Fruit fly (Drosophila melanogaster) whole organism, pupa: ENCODE data around the gene CG13284.

Experiments used
- CG10348 ChIP-seq: fragments of 200-800 bp; sonication (Bioruptor generic); IDR thresholded peaks from 2 replicates; pipeline ENCODE4 v1.3.6; 2022; ENCODE audit warnings: missing biosample characterization, missing genetic modification characterization
- CG12605 ChIP-seq: fragments of 200-800 bp; sonication (Bioruptor generic); IDR thresholded peaks from 2 replicates; pipeline ENCODE4 v1.3.6; 2022; ENCODE audit warnings: missing biosample characterization, missing genetic modification characterization
- CG13204 ChIP-seq: fragments of 200-800 bp; sonication (Bioruptor generic); optimal IDR thresholded peaks from 2 replicates; lab custom pipeline; 2018; ENCODE audit warnings: missing biosample characterization, mild to moderate bottlenecking, missing genetic modification characterization, moderate library complexity
- CG14655 ChIP-seq: fragments of 200-800 bp; sonication (Bioruptor generic); optimal IDR thresholded peaks from 3 replicates; lab custom pipeline; 2017; ENCODE audit warnings: mild to moderate bottlenecking, missing biosample characterization, missing genetic modification reagents, missing genetic modification characterization
- CG15710 ChIP-seq: fragments of 200-800 bp; sonication (Bioruptor generic); optimal IDR thresholded peaks from 2 replicates; lab custom pipeline; 2018; ENCODE audit warnings: missing biosample characterization, mild to moderate bottlenecking, missing genetic modification characterization, moderate library complexity
- CG17806 ChIP-seq: fragments of 200-800 bp; sonication (Bioruptor generic); optimal IDR thresholded peaks from 2 replicates; lab custom pipeline; 2018; ENCODE audit warnings: missing biosample characterization, mild to moderate bottlenecking, missing genetic modification characterization, moderate library complexity
- CG32121 ChIP-seq: fragments of 200-800 bp; sonication (Bioruptor generic); IDR thresholded peaks from 2 replicates; pipeline ENCODE4 v1.3.6; 2022; ENCODE audit warnings: missing biosample characterization, missing genetic modification characterization
- CG34367 ChIP-seq: fragments of 200-800 bp; sonication (Bioruptor generic); optimal IDR thresholded peaks from 2 replicates; lab custom pipeline; 2018; ENCODE audit warnings: missing biosample characterization, mild to moderate bottlenecking, missing genetic modification characterization
- CG4496 ChIP-seq: fragments of 200-800 bp; sonication (Bioruptor generic); IDR thresholded peaks from 3 replicates; pipeline ENCODE4 v1.3.6; 2022; ENCODE audit warnings: missing biosample characterization, missing genetic modification characterization
- CG8159 ChIP-seq: fragments of 200-800 bp; sonication (Bioruptor generic); optimal IDR thresholded peaks from 3 replicates; lab custom pipeline; 2018; ENCODE audit warnings: missing biosample characterization, mild to moderate bottlenecking, missing genetic modification characterization, moderate library complexity
- CG8301 ChIP-seq: fragments of 200-800 bp; sonication (Bioruptor generic); optimal IDR thresholded peaks from 2 replicates; lab custom pipeline; 2018; ENCODE audit warnings: missing biosample characterization, mild to moderate bottlenecking, missing genetic modification characterization
- CG9948 ChIP-seq: fragments of 200-800 bp; sonication (Bioruptor generic); optimal IDR thresholded peaks from 2 replicates; lab custom pipeline; 2018; ENCODE audit warnings: missing biosample characterization, mild to moderate bottlenecking, missing genetic modification characterization, moderate library complexity
- D1 ChIP-seq: fragments of 200-800 bp; sonication (Bioruptor generic); optimal IDR thresholded peaks from 2 replicates; lab custom pipeline; 2018; ENCODE audit warnings: missing biosample characterization, mild to moderate bottlenecking, missing genetic modification characterization, moderate library complexity
- EcR ChIP-seq: fragments of 200-800 bp; sonication (Bioruptor generic); optimal IDR thresholded peaks from 3 replicates; lab custom pipeline; 2019; ENCODE audit warnings: missing biosample characterization, missing genetic modification characterization, mild to moderate bottlenecking, moderate library complexity, missing genetic modification reagents
- Ets98B ChIP-seq: fragments of 200-800 bp; sonication (Bioruptor generic); IDR thresholded peaks from 2 replicates; pipeline ENCODE4 v1.3.6; 2022; ENCODE audit warnings: missing biosample characterization, missing genetic modification characterization
- Pif1A ChIP-seq: fragments of 200-800 bp; sonication (Bioruptor generic); optimal IDR thresholded peaks from 3 replicates; lab custom pipeline; 2016; ENCODE audit warnings: missing biosample characterization, missing genetic modification characterization
- Pif1B ChIP-seq: fragments of 200-800 bp; sonication (Bioruptor generic); optimal IDR thresholded peaks from 3 replicates; lab custom pipeline; 2016; ENCODE audit warnings: missing biosample characterization, missing genetic modification characterization
- Snoo ChIP-seq: fragments of 200-800 bp; sonication (Bioruptor generic); optimal IDR thresholded peaks from 3 replicates; lab custom pipeline; 2017; ENCODE audit warnings: missing biosample characterization, mild to moderate bottlenecking, missing genetic modification characterization, inconsistent platforms
- fd96Ca ChIP-seq: fragments of 200-800 bp; sonication (Bioruptor generic); IDR thresholded peaks from 3 replicates; pipeline ENCODE4 v1.3.6; 2022; ENCODE audit warnings: missing biosample characterization, missing genetic modification characterization
- gl ChIP-seq: fragments of 200-800 bp; sonication (Bioruptor generic); optimal IDR thresholded peaks from 2 replicates; lab custom pipeline; 2018; ENCODE audit warnings: missing biosample characterization, mild to moderate bottlenecking, missing genetic modification characterization
- rn ChIP-seq: fragments of 200-800 bp; sonication (Bioruptor generic); IDR thresholded peaks from 2 replicates; pipeline ENCODE4 v1.3.6; 2022; ENCODE audit warnings: missing biosample characterization, missing genetic modification characterization

Gene CG13284

DNA sequence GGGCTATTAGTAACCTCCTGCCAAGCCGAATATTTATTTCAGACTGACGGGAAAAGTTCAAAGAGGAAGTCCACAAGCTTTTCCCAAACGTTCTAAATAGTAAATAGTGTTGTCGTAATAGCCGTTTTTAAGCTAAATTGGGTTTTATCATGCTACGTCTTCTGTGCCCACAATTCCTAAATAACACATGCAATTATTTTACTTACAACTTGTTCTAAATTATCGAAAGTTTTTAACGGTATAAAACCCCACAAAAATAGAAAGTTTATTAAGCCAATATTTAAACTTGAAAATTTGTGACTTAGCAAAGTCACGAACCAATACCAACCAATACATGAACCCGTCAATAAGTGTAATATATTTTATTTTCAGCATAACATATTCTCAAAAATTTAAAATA, at the start of gene CG13284:
CG13284 (minus strand) TSS at position 47 of the 400 bp plus-strand sequence.
- no peak for TF ChIP-seq CG8301 (tag; lab: Kevin White, UChicago)
- TF ChIP-seq Ets98B = no peak
- no peak for TF ChIP-seq CG17806
- no peak for TF ChIP-seq CG34367 (tag; lab: Kevin White, UChicago)
- no peak for TF ChIP-seq CG12605 (GFP tag; lab: Robert Waterston, UW)
- TF ChIP-seq rn = no peak
- no peak for TF ChIP-seq D1
- TF ChIP-seq CG10348 (GFP tag; lab: Robert Waterston, UW) = no peak
- TF ChIP-seq Snoo = no peak
- no peak for TF ChIP-seq gl (tag; lab: Kevin White, UChicago)
- no peak for TF ChIP-seq Pif1B (GFP tag; lab: Kevin White, UChicago)
- TF ChIP-seq EcR (GFP tag; lab: Kevin White, UChicago) = no peak
- no peak for TF ChIP-seq fd96Ca
- TF ChIP-seq CG14655 (GFP tag; lab: Kevin White, UChicago) = no peak
- no peak for TF ChIP-seq Pif1A (GFP tag; lab: Kevin White, UChicago)
- TF ChIP-seq CG32121 (GFP tag; lab: Robert Waterston, UW) = no peak
- no peak for TF ChIP-seq CG15710 (tag; lab: Kevin White, UChicago)
- no peak for TF ChIP-seq CG9948 (tag; lab: Kevin White, UChicago)
- TF ChIP-seq, all 21 proteins: peak for 0

DNA sequence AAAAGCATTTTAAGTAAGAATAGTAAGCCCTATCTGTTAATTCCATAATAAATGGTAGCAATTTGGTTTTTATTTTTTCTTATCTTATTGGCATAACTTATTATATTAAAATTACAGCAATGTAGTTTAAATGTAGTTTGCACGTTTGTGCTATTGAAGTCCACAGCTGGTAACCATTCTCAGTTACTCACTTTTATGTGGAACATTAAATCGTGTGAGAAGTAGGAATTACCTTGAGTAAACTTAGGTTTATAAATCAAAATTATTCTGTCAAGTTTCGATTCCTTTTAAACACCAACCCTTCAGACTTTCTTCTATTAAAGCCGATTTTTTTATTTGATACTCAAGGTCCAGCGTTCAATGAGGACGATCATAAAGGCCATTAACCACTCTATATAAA, 41.1 kb upstream of the CG13284 start, which contains the start of gene CG42556:
CG42556 (plus strand) TSS at position 301 of the 400 bp plus-strand sequence.
- TF ChIP-seq CG10348 (GFP tag; lab: Robert Waterston, UW) = no peak

DNA sequence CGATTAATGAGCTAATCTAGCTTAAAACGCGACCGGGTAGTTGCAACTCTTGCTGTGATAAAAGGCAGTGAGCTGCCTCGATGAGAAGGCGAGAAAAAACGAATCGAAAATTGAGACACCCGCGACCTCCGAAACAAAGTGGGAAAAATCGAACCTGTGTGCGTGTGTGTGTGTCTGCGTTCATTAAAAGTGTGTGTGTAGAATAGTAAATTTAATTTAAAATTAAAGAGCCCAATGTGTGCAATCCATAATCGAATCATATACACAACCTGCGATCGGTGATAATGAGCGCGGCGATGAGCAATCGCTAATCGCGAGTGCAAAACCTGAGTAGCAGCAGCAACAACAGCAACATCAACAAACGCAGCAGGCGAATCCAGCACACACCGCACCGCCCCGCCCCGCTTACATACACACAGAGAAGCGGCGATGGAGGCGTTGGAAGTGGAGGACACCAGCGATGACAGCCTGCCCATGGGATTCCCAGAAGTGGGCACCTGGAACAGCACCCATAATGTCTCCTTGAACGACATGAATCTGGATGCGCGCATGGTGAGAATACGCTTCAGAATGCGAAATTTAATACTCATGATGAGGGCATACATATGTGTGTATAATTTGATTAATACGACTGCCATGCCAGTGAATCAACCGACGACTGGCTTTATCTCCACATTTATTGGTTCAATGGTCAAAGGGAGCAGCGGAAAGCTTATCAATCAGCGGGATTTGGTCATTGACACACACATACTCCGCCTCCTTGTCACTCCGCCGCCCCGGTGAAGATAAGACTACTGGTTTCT, 40.3 kb upstream of the CG13284 start:
- TF ChIP-seq gl (tag; lab: Kevin White, UChicago) = no peak
- TF ChIP-seq CG14655 (GFP tag; lab: Kevin White, UChicago) = no peak
- no peak for TF ChIP-seq Ets98B
- no peak for TF ChIP-seq fd96Ca
- TF ChIP-seq CG10348 (GFP tag; lab: Robert Waterston, UW) = 0 out of 2 replicates have a peak, but pooled peaks have one; percentile 19
- no peak for TF ChIP-seq CG17806
- peak; percentile 93 for TF ChIP-seq EcR (GFP tag; lab: Kevin White, UChicago)
- no peak for TF ChIP-seq Pif1A (GFP tag; lab: Kevin White, UChicago)
- peak; percentile 28; the same call in 1 of the 3 replicates for TF ChIP-seq CG4496 (GFP tag; lab: Robert Waterston, UW)
- TF ChIP-seq Snoo = no peak
- peak; percentile 51; the same call in 1 of the 2 replicates for TF ChIP-seq CG32121 (GFP tag; lab: Robert Waterston, UW)
- TF ChIP-seq, all 21 proteins: peak for 4

DNA sequence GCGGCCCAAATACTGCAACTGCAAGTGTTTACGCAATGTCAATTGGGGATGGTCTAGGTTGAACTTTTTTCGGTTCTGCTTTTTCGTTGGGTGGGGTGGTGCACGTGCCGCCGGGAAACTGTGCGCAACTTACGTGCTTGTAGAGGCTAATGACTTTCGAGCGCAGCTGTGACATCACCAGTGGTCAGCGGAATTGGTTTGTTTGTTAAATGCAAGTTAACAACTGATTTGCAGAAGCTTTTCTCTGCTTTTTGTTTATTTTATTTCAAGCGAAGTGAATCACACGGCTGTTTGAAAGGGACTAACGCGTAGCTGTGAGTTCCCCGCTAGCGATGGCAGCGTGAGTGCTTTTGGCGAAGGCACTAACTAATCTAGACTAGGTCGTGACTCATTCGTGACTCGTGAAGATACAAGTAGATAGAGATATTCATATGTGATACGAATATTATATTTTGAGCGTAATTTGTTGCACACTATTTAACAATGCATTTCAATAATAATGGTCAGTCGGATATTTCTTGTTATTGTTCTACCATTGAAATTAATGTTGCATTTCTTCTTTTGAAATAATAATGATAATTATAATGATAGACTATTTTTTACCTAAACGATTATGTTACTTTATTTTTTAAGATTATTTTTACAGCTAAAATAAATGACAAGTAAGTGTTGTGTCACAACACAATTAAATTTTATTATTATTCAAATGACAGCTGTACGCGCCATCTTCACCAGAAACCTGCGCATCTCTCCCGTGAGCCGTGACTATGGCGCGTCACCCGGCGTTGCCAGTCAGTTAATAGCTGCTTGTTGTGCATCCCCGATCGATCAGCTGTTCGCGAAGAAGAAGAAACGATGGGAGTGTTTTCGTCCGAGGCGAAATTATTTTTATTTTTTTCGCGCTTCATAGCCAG, 39.4 kb upstream of the CG13284 start, which contains the start of the genes osi and tweek:
osi (minus strand) TSS at position 307 of the 914 bp plus-strand sequence.
tweek (plus strand) TSS at position 831 of the 914 bp plus-strand sequence.
- TF ChIP-seq EcR (GFP tag; lab: Kevin White, UChicago) (peak; percentile 35), Ets98B (peak; percentile 42; the same call in 1 of the 2 replicates), CG12605 (GFP tag; lab: Robert Waterston, UW) (no peak), Pif1B (GFP tag; lab: Kevin White, UChicago) (peak; percentile 27), fd96Ca (peak; percentile 33; the same call in 1 of the 3 replicates), CG8301 (tag; lab: Kevin White, UChicago) (no peak), CG15710 (tag; lab: Kevin White, UChicago) (peak; percentile 53), CG4496 (GFP tag; lab: Robert Waterston, UW) (peak; percentile 45; the same call in 2 of the 3 replicates), Snoo (no peak), CG34367 (tag; lab: Kevin White, UChicago) (peak; percentile 9), CG8159 (tag; lab: Kevin White, UChicago) (peak; percentile 42), Pif1A (GFP tag; lab: Kevin White, UChicago) (peak; percentile 10)

DNA sequence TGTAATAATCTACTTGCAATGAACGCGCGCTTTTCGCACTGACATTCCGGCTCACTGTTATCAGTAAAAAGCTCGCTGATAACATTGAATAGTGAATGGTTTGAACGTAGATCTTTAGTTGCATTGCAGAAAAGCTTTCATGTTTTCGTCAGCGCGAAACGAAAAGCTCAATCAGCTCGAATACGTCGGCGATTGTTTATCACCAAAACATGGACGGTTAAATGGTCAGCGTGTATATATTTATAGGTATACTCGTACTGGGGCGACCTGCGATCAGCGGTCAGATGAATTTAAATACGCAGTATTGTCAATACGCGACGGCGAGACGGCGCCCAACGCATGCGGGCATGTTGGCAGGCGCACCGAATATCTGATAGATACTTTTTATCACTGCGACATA, 37.9 kb upstream of the CG13284 start:
- no peak for TF ChIP-seq Snoo
- no peak for TF ChIP-seq CG12605 (GFP tag; lab: Robert Waterston, UW)
- TF ChIP-seq CG34367 (tag; lab: Kevin White, UChicago) = no peak
- TF ChIP-seq Pif1A (GFP tag; lab: Kevin White, UChicago) = no peak
- TF ChIP-seq EcR (GFP tag; lab: Kevin White, UChicago) = no peak
- TF ChIP-seq CG4496 (GFP tag; lab: Robert Waterston, UW) = no peak
- TF ChIP-seq fd96Ca = no peak
- no peak for TF ChIP-seq D1
- TF ChIP-seq CG17806 = no peak
- no peak for TF ChIP-seq CG13204
- TF ChIP-seq CG15710 (tag; lab: Kevin White, UChicago) = no peak
- no peak for TF ChIP-seq rn
- no peak for TF ChIP-seq Ets98B
- no peak for TF ChIP-seq CG14655 (GFP tag; lab: Kevin White, UChicago)
- TF ChIP-seq CG10348 (GFP tag; lab: Robert Waterston, UW) = no peak
- TF ChIP-seq CG8159 (tag; lab: Kevin White, UChicago) = no peak
- TF ChIP-seq CG9948 (tag; lab: Kevin White, UChicago) = no peak
- TF ChIP-seq, all 21 proteins: peak for 0
